Worm (Caenorhabditis elegans) whole organism, L3 larva: ENCODE measurements around the gene nlp-30.

ENCODE experiments used
- ZK546.5 ChIP-seq: sonication (generic microtip); optimal IDR thresholded peaks from 2 replicates; lab custom pipeline; 2017; ENCODE audit warnings: missing biosample characterization, missing genetic modification characterization
- ama-1 ChIP-seq: fragments of 150-350 bp; optimal IDR thresholded peaks from 2 replicates; lab custom pipeline; 2018
- ceh-82 ChIP-seq: fragments of 150-350 bp; optimal IDR thresholded peaks from 2 replicates; lab custom pipeline; 2014; ENCODE audit warnings: missing biosample characterization, missing genetic modification characterization
- daf-12 ChIP-seq: fragments of 150-350 bp; optimal IDR thresholded peaks from 2 replicates; lab custom pipeline; 2014; ENCODE audit warnings: missing biosample characterization, missing genetic modification reagents, missing genetic modification characterization
- nfya-1 ChIP-seq: sonication (generic microtip); optimal IDR thresholded peaks from 2 replicates; lab custom pipeline; 2017; ENCODE audit warnings: missing genetic modification characterization, mild to moderate bottlenecking, missing compliant biosample characterization, antibody characterized with exemption, moderate library complexity; ENCODE audit not compliant: insufficient read depth
- zag-1 ChIP-seq: fragments of 150-350 bp; optimal IDR thresholded peaks from 2 replicates; lab custom pipeline; 2014; ENCODE audit warnings: missing biosample characterization, missing genetic modification characterization

DNA sequence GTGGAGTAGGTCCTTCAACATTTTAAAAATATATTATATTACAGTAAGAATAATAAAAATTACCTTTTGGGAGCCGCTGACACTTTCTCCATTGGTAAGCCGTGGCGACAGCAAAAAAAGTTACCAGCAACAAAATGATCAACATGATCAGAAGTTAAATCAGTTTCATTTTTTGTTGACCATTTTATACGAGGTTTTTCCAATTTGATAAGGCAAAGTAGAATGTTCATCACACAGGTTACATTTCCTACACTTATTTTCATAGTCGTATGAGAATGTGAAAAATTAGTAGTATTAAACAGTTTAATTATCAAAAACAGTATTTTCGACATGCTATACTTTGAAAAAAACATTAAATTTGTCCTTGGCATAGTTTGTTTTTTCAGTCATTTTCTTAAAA, 8.9 kb upstream of the nlp-30 start, which contains the start of gene cyp-34A10:
- no peak for TF ChIP-seq ZK546.5
- no peak for TF ChIP-seq nfya-1
- no peak for TF ChIP-seq zag-1 (tag; lab: Kevin White, UChicago)
- TF ChIP-seq daf-12 (tag; lab: Kevin White, UChicago): no peak
- TF ChIP-seq ama-1: no peak
- no peak for TF ChIP-seq ceh-82
